Worm (Caenorhabditis elegans) whole organism, young adult: ENCODE data around the gene F57B1.5.

ENCODE experiments used
- aptf-3 ChIP-seq: fragments of 200-800 bp; sonication (Bioruptor generic); IDR thresholded peaks from 2 replicates; pipeline ENCODE4 v1.3.6; 2022; ENCODE audit warnings: missing genetic modification characterization, missing compliant biosample characterization
- cebp-1 ChIP-seq, 2 experiments: fragments of 200-800 bp in 1 of 2; sonication (Bioruptor generic) in 1 of 2; sonication (generic microtip) in 1 of 2; IDR thresholded peaks in 1 of 2; optimal IDR thresholded peaks in 1 of 2; 2 replicates each; pipeline versions ENCODE4 v1.3.6 to Lab custom; 2017 to 2022; ENCODE audit warnings: missing compliant biosample characterization in 2 of 2, missing genetic modification characterization in 2 of 2, mild to moderate bottlenecking in 1 of 2, missing genetic modification reagents in 1 of 2, moderate library complexity in 1 of 2
- die-1 ChIP-seq: sonication (generic microtip); optimal IDR thresholded peaks from 2 replicates; lab custom pipeline; 2016; ENCODE audit warnings: missing genotype, mild to moderate bottlenecking, missing genetic modification characterization, missing compliant biosample characterization
- hlh-12 ChIP-seq: sonication (generic microtip); optimal IDR thresholded peaks from 2 replicates; lab custom pipeline; 2016; ENCODE audit warnings: missing genetic modification characterization, missing compliant biosample characterization
- hmg-20 ChIP-seq: fragments of 200-800 bp; sonication (Bioruptor generic); IDR thresholded peaks from 2 replicates; pipeline ENCODE4 v1.3.6; 2022; ENCODE audit warnings: missing genetic modification reagents, missing genetic modification characterization, missing compliant biosample characterization

ce11 chrV:13209567-13209966 lies 2.0 kb downstream of the F57B1.5 start, which contains the start of gene F57B1.6:
- no peak for TF ChIP-seq hmg-20 (GFP tag; lab: Robert Waterston, UW)
- no peak for TF ChIP-seq hlh-12 (tag; lab: Kevin White, UChicago)
- no peak for TF ChIP-seq aptf-3 (GFP tag; lab: Robert Waterston, UW)
- TF ChIP-seq die-1 (tag; lab: Kevin White, UChicago), result no peak
- no peak for TF ChIP-seq cebp-1 (GFP tag; IDR thresholded peaks at IDR 0.05; lab: Robert Waterston, UW)
- TF ChIP-seq cebp-1 (tag; optimal IDR thresholded peaks at IDR 0.05; lab: Kevin White, UChicago), result no peak
